Worm (Caenorhabditis elegans) whole organism, L3 larva: ENCODE data around the gene Y39B6A.33.

Experiments used
- ama-1 ChIP-seq: fragments of 150-350 bp; optimal IDR thresholded peaks from 2 replicates; lab custom pipeline; 2018
- hmg-11 ChIP-seq: sonication (generic microtip); optimal IDR thresholded peaks from 2 replicates; lab custom pipeline; 2016; ENCODE audit warnings: missing genetic modification characterization, missing compliant biosample characterization
- nhr-25 ChIP-seq: sonication (generic microtip); optimal IDR thresholded peaks from 2 replicates; lab custom pipeline; 2017; ENCODE audit warnings: missing biosample characterization, missing genetic modification characterization

ce11 chrV:19050888-19051287 lies 49.1 kb downstream of the Y39B6A.33 start:
- TF ChIP-seq nhr-25 (tag; lab: Kevin White, UChicago): no peak
- TF ChIP-seq hmg-11 (tag; lab: Kevin White, UChicago): no peak
- TF ChIP-seq ama-1 (lab: Kevin White, UChicago): no peak
